Worm (Caenorhabditis elegans) whole organism, mixed stage, embryonic: ENCODE results near the gene C30A5.10.

Source experiments
- M03D4.4 ChIP-seq: sonication (generic microtip); optimal IDR thresholded peaks from 2 replicates; lab custom pipeline; 2017; ENCODE audit warnings: mild to moderate bottlenecking, missing genetic modification characterization, missing compliant biosample characterization
- blmp-1 ChIP-seq: fragments of 150-350 bp; optimal IDR thresholded peaks from 2 replicates; lab custom pipeline; 2014; ENCODE audit warnings: missing biosample characterization, missing genetic modification characterization
- ces-1 ChIP-seq: fragments of 150-350 bp; optimal IDR thresholded peaks from 2 replicates; lab custom pipeline; 2014; ENCODE audit warnings: missing biosample characterization, missing genetic modification reagents, missing genetic modification characterization
- elt-1 ChIP-seq: sonication (generic microtip); optimal IDR thresholded peaks from 2 replicates; lab custom pipeline; 2017; ENCODE audit warnings: missing genetic modification characterization, mild to moderate bottlenecking, missing compliant biosample characterization, antibody characterized with exemption, moderate library complexity, borderline replicate concordance; ENCODE audit not compliant: insufficient read depth
- lin-13 ChIP-seq: fragments of 150-350 bp; optimal IDR thresholded peaks from 2 replicates; lab custom pipeline; 2014; ENCODE audit warnings: missing biosample characterization, missing genetic modification characterization
- mab-5 ChIP-seq: fragments of 150-350 bp; optimal IDR thresholded peaks from 2 replicates; lab custom pipeline; 2014; ENCODE audit warnings: missing biosample characterization, missing genetic modification characterization
- nhr-76 ChIP-seq: sonication (generic microtip); optimal IDR thresholded peaks from 2 replicates; lab custom pipeline; 2017; ENCODE audit warnings: missing biosample characterization, missing genetic modification characterization
- snpc-4 ChIP-seq: fragments of 150-350 bp; optimal IDR thresholded peaks from 2 replicates; lab custom pipeline; 2014; ENCODE audit warnings: missing biosample characterization, missing genetic modification characterization
- unc-62 ChIP-seq: fragments of 150-350 bp; optimal IDR thresholded peaks from 2 replicates; lab custom pipeline; 2014; ENCODE audit warnings: missing biosample characterization, missing genetic modification reagents, missing genetic modification characterization

DNA sequence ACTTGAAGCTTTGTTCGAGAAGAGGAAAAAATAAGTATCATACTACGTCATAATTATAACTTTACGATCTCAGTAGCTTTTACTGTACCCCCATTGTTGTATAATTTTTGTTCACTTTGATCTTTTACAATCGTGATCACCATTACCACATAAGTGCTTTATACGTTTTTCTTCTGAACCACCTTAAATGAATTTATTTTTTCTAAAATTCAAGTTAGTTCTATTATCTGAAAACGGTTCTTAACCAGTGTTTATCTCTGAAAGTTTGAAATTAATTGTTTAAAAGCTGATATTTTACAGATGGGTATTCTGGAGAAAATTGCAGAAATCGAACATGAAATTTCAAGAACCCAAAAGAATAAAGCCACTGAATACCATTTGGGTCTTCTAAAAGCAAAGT lies 35.9 kb upstream of the C30A5.10 start, which contains the start of gene C02F5.3:
- TF ChIP-seq mab-5 (tag; lab: Kevin White, UChicago) (no peak), nhr-76 (no peak), ces-1 (GFP tag; lab: Kevin White, UChicago) (no peak), elt-1 (no peak), unc-62 (GFP tag; lab: Kevin White, UChicago) (no peak), M03D4.4 (tag; lab: Kevin White, UChicago) (no peak), lin-13 (no peak), snpc-4 (tag; lab: Kevin White, UChicago) (no peak), blmp-1 (tag; lab: Kevin White, UChicago) (no peak)
